Worm (Caenorhabditis elegans) whole organism, midembryonic: Measurements from ENCODE around the gene F48E3.2.

Source experiments
- T22C8.4 ChIP-seq: fragments of 200-800 bp; sonication (Bioruptor generic); IDR thresholded peaks from 2 replicates; pipeline ENCODE4 v1.3.6; 2022; ENCODE audit warnings: missing genetic modification characterization, missing compliant biosample characterization
- cog-1 ChIP-seq: sonication (generic microtip); optimal IDR thresholded peaks from 2 replicates; lab custom pipeline; 2016; ENCODE audit warnings: missing genetic modification characterization, missing compliant biosample characterization
- flt-1 ChIP-seq: fragments of 200-800 bp; sonication (Bioruptor generic); IDR thresholded peaks from 2 replicates; pipeline ENCODE4 v1.3.6; 2022; ENCODE audit warnings: missing genetic modification characterization, missing compliant biosample characterization
- klf-2 ChIP-seq: fragments of 200-800 bp; sonication (Bioruptor generic); conservative IDR thresholded peaks from 2 replicates; pipeline ENCODE4 v1.3.6; 2022; ENCODE audit warnings: missing genetic modification reagents, missing genetic modification characterization, missing compliant biosample characterization
- med-1 ChIP-seq: sonication (generic microtip); optimal IDR thresholded peaks from 2 replicates; lab custom pipeline; 2017; ENCODE audit warnings: missing genetic modification characterization, mild to moderate bottlenecking, missing compliant biosample characterization, antibody characterized with exemption, missing genetic modification reagents; ENCODE audit not compliant: insufficient read depth
- ref-1 ChIP-seq: fragments of 200-800 bp; sonication (Bioruptor generic); conservative IDR thresholded peaks from 2 replicates; pipeline ENCODE4 v1.3.6; 2022; ENCODE audit warnings: missing genetic modification reagents, missing genetic modification characterization, missing compliant biosample characterization
- tab-1 ChIP-seq: fragments of 200-800 bp; sonication (Bioruptor generic); IDR thresholded peaks from 2 replicates; pipeline ENCODE4 v1.3.6; 2022; ENCODE audit warnings: missing genetic modification characterization, missing compliant biosample characterization
- ztf-23 ChIP-seq: fragments of 200-800 bp; sonication (Bioruptor generic); IDR thresholded peaks from 2 replicates; pipeline ENCODE4 v1.3.6; 2022; ENCODE audit warnings: missing genetic modification reagents, missing genetic modification characterization, missing compliant biosample characterization
- ztf-29 ChIP-seq: fragments of 200-800 bp; sonication (Bioruptor generic); IDR thresholded peaks from 2 replicates; pipeline ENCODE4 v1.3.6; 2022; ENCODE audit warnings: missing genetic modification reagents, missing genetic modification characterization, missing compliant biosample characterization

F48E3.2 gene

DNA sequence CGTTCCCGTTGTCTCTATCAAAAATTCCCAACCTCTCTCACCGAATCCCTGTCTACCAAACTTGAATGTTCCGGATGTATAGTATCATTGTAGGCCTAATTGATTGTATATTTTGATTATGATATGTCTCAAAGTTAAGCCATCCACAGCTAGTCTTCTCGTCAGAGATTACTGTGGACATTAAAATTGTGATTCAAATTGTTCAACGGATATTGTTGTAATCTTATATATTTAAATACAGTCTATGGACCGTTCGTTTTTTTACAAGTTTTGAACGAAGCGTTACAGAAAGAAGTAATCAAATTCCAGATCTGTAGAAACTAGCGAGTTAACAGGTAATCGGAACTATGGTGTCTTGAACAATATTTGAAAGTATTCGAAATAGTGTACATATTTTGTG lies 12.2 kb downstream of the F48E3.2 start, which contains the start of gene F48E3.9:
Gene F48E3.9 (plus strand): TSS at position 301 of the 400 bp plus-strand sequence.
- TF ChIP-seq ref-1 (GFP tag; lab: Robert Waterston, UW) (no peak), med-1 (no peak), klf-2 (GFP tag; lab: Robert Waterston, UW) (no peak), cog-1 (no peak), ztf-29 (GFP tag; lab: Robert Waterston, UW) (no peak), T22C8.4 (GFP tag; lab: Robert Waterston, UW) (no peak), tab-1 (no peak), flt-1 (GFP tag; lab: Robert Waterston, UW) (no peak), ztf-23 (GFP tag; lab: Robert Waterston, UW) (no peak)

DNA sequence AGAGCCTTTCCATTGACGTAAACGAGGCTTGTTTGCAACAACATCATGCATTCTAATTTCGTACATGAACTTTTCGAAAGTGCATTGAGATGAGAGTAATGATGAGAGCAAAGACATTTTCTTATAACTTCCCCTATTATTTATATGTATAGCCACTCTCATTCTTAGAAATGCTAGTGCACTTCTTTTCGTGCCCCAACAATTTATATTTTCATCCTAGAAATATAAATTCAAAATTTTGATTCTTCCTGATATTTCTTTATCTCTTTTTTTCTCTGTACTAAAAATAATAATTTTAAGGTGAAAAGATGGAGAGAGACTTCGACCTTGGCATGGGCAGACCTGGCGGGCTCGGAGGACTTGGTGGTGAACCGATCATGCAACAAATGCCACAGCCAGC lies 14.0 kb downstream of the F48E3.2 start, which contains the start of gene mek-1:
Gene mek-1 (plus strand): TSS at position 301 of the 400 bp plus-strand sequence.
- no peak for TF ChIP-seq ref-1 (GFP tag; lab: Robert Waterston, UW)
- TF ChIP-seq med-1: no peak
- TF ChIP-seq cog-1: no peak
- no peak for TF ChIP-seq tab-1
- TF ChIP-seq ztf-23 (GFP tag; lab: Robert Waterston, UW): no peak

DNA sequence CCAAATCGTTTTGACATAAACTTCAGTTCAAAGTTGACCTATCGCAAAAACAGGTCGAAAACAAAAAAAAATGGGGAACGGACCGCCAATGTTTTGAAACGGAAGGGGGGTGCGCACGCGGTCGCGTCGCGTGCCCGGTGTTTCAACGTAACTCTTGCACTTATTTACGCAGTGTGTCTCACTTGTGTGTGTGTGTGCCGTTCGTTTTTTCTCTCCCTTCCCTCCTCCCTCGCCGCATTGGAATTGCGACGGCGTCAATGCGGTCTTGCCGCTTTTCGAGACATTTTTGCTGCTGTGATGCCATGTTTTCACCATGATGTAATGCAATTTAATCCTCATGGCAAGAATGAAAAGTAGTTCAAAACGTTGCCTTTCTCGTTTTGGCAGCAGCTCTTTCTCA lies 14.4 kb downstream of the F48E3.2 start:
- TF ChIP-seq ztf-23 (GFP tag; lab: Robert Waterston, UW) (no peak), ztf-29 (GFP tag; lab: Robert Waterston, UW) (no peak), tab-1 (no peak), cog-1 (no peak), med-1 (no peak), klf-2 (GFP tag; lab: Robert Waterston, UW) (no peak), flt-1 (GFP tag; lab: Robert Waterston, UW) (no peak), ref-1 (GFP tag; lab: Robert Waterston, UW) (no peak), T22C8.4 (GFP tag; lab: Robert Waterston, UW) (no peak)

ce11 chrX:7474968-7475433 lies 17.9 kb downstream of the F48E3.2 start, which contains the start of gene coh-1:
TSS of gene coh-1 (minus strand) at chrX:7475018.
- no peak for TF ChIP-seq ref-1 (GFP tag; lab: Robert Waterston, UW)
- TF ChIP-seq ztf-23 (GFP tag; lab: Robert Waterston, UW): 0 out of 2 replicates have a peak, but pooled peaks have one; percentile 16

ce11 chrX:7469907-7470306 lies 23.0 kb downstream of the F48E3.2 start:
- TF ChIP-seq ztf-29 (GFP tag; lab: Robert Waterston, UW): no peak

DNA sequence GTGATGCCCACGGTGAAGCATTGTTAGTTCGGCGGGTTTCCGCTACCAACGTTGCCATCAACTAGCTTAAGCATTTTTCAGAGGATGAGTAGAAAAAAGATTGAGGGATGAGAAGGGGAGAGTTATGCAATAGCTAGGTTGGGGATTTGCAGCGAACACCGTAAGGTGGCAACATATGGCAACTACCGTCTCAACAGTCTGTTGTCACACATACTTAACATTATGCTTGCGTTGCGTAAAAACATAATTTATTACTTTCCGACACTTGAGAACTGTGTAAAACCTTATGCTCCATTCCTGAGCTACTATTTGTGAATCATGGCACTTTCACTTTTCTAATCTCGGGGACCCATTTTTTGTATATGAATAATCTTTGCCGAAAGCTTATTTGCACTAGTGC lies 26.2 kb downstream of the F48E3.2 start:
- TF ChIP-seq flt-1 (GFP tag; lab: Robert Waterston, UW) (no peak), ref-1 (GFP tag; lab: Robert Waterston, UW) (no peak), tab-1 (no peak), ztf-29 (GFP tag; lab: Robert Waterston, UW) (no peak), ztf-23 (GFP tag; lab: Robert Waterston, UW) (no peak), cog-1 (no peak), klf-2 (GFP tag; lab: Robert Waterston, UW) (no peak), T22C8.4 (GFP tag; lab: Robert Waterston, UW) (no peak), med-1 (no peak)

ce11 chrX:7464389-7464788 lies 28.5 kb downstream of the F48E3.2 start:
- TF ChIP-seq ztf-23 (GFP tag; lab: Robert Waterston, UW) (no peak), flt-1 (GFP tag; lab: Robert Waterston, UW) (no peak), ztf-29 (GFP tag; lab: Robert Waterston, UW) (no peak), ref-1 (GFP tag; lab: Robert Waterston, UW) (no peak), T22C8.4 (GFP tag; lab: Robert Waterston, UW) (no peak), cog-1 (no peak), tab-1 (no peak)

DNA sequence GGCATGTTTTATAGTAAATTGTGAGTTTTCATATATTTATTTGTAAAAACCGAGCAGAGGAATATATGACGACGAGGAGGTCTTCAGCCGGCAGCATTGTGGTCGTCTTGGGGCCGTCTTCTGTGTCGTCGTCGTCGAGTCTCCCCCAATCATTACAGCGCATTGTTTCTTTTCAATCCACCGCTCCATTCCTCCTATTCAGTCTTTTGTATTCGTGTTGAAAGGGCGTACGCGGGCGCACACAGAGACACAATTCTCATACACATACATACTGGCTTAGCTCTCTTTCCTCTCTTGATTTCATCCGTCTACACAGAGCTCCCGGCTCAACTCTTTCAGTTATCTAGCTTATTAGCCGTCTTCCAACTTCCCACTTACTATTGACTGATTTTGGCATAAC lies 29.3 kb downstream of the F48E3.2 start, which contains the start of gene sox-2:
Gene sox-2 (minus strand): TSS at position 100 of the 400 bp plus-strand sequence.
- TF ChIP-seq cog-1: no peak
- TF ChIP-seq ref-1 (GFP tag; lab: Robert Waterston, UW): no peak
- no peak for TF ChIP-seq med-1
- no peak for TF ChIP-seq tab-1
- no peak for TF ChIP-seq klf-2 (GFP tag; lab: Robert Waterston, UW)
- no peak for TF ChIP-seq ztf-23 (GFP tag; lab: Robert Waterston, UW)
- TF ChIP-seq T22C8.4 (GFP tag; lab: Robert Waterston, UW): no peak
- no peak for TF ChIP-seq ztf-29 (GFP tag; lab: Robert Waterston, UW)
- TF ChIP-seq flt-1 (GFP tag; lab: Robert Waterston, UW): no peak

DNA sequence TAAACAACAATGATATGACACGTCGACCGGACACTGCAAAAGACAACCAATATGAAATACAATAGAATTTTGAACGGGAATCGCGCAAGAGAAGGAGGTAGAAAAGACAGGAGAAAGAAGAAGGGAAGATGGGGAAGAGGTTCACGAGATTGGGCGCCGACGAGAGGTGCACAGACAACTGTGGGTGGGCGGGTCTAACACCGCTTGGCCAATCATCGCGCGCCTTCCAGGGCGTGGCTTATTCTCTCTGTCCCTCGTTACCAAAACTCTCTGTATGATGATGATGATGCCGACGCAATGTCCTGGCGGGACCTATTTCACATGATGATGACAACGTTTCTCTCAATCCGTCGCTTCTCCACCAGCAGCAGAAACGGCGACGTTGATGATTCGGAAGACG lies 32.4 kb downstream of the F48E3.2 start:
- TF ChIP-seq klf-2 (GFP tag; lab: Robert Waterston, UW) (no peak), tab-1 (0 out of 2 replicates have a peak, but pooled peaks have one; percentile 40), T22C8.4 (GFP tag; lab: Robert Waterston, UW) (no peak), med-1 (no peak), ztf-29 (GFP tag; lab: Robert Waterston, UW) (no peak), flt-1 (GFP tag; lab: Robert Waterston, UW) (no peak), ztf-23 (GFP tag; lab: Robert Waterston, UW) (no peak)

DNA sequence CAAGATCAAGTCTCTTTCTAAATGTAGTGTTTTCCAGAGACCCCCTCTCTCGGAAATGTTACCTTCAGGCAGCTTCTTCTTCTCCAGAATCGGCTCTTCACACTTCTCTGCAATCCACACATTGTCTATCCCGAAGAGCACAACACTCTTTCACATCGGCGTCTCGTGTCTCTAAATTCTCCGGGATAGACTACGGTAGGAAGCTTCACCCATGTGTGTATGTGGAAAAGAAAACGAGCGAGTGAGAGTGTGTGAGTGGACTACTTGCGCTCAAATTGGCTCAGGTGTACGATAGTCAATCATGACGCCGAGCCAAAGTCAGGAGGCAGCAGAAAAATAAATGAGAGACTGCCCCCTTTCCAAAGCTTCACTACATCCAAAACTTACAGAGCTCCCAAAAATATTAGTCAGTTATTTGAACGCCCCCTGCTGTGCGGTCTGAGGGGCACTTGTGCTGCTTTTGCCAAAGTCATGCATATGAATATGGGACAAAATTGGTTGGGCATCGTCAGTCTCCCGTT lies 35.7 kb downstream of the F48E3.2 start:
- TF ChIP-seq ztf-23 (GFP tag; lab: Robert Waterston, UW) (no peak), cog-1 (no peak), ztf-29 (GFP tag; lab: Robert Waterston, UW) (no peak), med-1 (no peak), klf-2 (GFP tag; lab: Robert Waterston, UW) (no peak), flt-1 (GFP tag; lab: Robert Waterston, UW) (no peak), ref-1 (GFP tag; lab: Robert Waterston, UW) (no peak), T22C8.4 (GFP tag; lab: Robert Waterston, UW) (no peak), tab-1 (no peak)
